Fruit fly (Drosophila melanogaster) whole organism, embryonic: ENCODE data around the gene Coa8.

Experiments
- BEAF-32 ChIP-seq: fragments of 200-800 bp; sonication (Bioruptor generic); optimal IDR thresholded peaks from 3 replicates; lab custom pipeline; 2017; ENCODE audit warnings: missing biosample characterization, missing genetic modification characterization, mild to moderate bottlenecking, moderate library complexity, missing genetic modification reagents
- CG11696 ChIP-seq: fragments of 200-800 bp; sonication (Bioruptor generic); IDR thresholded peaks from 2 replicates; pipeline ENCODE4 v1.3.6; 2022; ENCODE audit warnings: missing biosample characterization, missing genetic modification characterization
- CG17328 ChIP-seq: fragments of 200-800 bp; sonication (Bioruptor generic); IDR thresholded peaks from 2 replicates; pipeline ENCODE4 v1.3.6; 2022; ENCODE audit warnings: missing biosample characterization, missing genetic modification characterization
- al ChIP-seq: fragments of 200-800 bp; sonication (Bioruptor generic); IDR thresholded peaks from 2 replicates; pipeline ENCODE4 v1.3.6; 2022; ENCODE audit warnings: missing biosample characterization, missing genetic modification characterization
- croc ChIP-seq: fragments of 200-800 bp; sonication (Bioruptor generic); conservative IDR thresholded peaks from 3 replicates; pipeline ENCODE4 v1.3.6; 2022; ENCODE audit warnings: missing biosample characterization, missing genetic modification characterization

Coa8 gene

DNA sequence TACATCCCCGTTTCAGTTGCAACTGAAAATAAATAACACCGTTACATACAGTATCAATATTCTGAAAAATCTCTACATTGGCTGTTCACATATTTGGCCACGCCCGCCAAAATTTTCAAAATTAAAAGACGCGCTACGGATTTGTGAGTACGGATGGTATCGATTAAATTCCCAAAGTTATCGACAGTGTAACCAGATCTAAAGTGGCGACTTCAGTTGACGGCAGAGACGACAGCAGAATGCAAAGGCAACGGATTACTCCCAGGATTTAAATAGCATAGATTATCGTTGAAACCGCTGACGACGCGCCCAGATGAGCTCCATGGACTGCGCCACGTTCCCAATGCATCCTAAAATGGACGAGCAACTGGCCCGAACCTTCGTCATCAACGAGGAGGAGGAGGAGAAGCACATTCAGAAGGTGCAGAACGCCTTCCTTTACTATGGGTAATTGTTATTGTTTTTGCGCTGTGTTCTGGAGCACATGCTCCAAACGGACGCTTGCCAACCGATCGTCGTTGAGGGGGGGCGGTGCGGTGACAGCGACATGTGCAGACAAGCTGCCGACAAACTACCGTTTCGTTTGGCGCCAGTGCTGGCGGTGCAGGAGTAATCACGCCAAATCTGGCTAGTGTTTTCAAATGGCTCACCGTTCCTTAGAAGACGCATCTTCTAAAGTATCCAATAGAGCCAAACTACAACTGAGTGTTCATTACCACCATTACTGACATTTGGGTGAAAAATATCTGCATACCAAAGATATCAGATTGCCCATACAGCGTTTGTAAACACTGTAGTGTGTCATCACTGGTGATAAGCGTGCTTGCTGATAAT, 47.6 kb downstream of the Coa8 start, which contains the start of gene CG11596 (continued):
- peak; percentile 51 for TF ChIP-seq BEAF-32 (GFP tag; lab: Kevin White, UChicago)
- TF ChIP-seq al = no peak
- TF ChIP-seq CG17328 = peak; percentile 46; the same call in 1 of the 2 replicates
- no peak for TF ChIP-seq CG11696 (GFP tag; lab: Robert Waterston, UW)
- TF ChIP-seq croc (GFP tag; lab: Robert Waterston, UW) = no peak
